Worm (Caenorhabditis elegans): Measurements from ENCODE around the gene Y69A2AR.51.
A peak's percentile ranks its signal among the peaks of the same experiment; 100 is the strongest.

Y69A2AR.51 gene

DNA sequence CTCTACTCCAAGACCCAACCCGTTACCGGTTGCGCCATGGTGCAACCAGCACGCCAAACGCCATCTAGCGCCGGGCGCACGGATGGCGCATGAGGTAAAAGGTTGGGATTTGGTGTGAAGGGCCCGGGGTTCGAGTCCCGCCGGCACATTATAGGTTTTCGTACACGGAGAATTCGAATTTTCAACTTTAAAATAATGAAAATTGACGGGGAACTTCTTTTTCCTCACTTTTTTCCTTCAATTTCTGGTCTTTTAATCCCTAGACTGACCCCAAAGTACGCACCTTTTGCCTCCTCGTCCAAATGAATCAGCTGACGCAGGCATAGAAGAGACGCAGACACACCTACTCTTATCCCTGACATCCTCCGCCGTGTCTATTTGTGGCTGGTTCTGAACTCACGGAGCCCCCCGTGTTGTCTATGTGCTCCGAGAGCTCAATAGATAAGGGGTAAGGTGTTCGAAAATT, 31.4 kb downstream of the Y69A2AR.51 start (continued):
- TF ChIP-seq ztf-18 (tag; optimal IDR thresholded peaks at IDR 0.05) = no peak
- TF ChIP-seq lag-1 (GFP tag; IDR thresholded peaks at IDR 0.05) = no peak
- TF ChIP-seq ztf-28 (GFP tag; IDR thresholded peaks at IDR 0.05) = no peak
- TF ChIP-seq zim-3 (tag; optimal IDR thresholded peaks at IDR 0.05) = no peak
- no peak for TF ChIP-seq lin-40 (tag; optimal IDR thresholded peaks at IDR 0.05)
- TF ChIP-seq dpl-1 (GFP tag; optimal IDR thresholded peaks at IDR 0.05) = no peak
- no peak for TF ChIP-seq T07F8.4 (tag; optimal IDR thresholded peaks at IDR 0.05)
- TF ChIP-seq ceh-91 (GFP tag; IDR thresholded peaks at IDR 0.05) = peak; percentile 46; the same call in 1 of the 2 replicates

DNA sequence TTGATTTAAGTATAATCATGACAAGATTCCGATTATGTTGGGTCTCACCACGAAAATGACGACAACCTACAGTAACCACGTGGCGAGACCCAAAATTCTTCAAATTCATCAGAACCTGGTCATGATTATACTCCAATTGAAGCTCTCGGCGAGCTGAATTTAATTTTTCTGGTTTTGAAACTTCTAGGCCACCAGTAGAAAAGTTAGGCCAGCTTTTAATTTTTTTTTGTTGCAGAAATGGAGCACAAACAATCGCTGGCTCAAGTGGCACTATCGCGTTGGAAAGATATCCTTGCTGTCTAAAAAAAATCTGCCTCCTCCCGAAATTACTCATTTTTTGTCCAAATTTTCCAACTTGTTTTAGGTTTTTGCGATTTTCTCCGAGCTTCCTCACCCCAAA, 34.4 kb downstream of the Y69A2AR.51 start:
- TF ChIP-seq nfya-2 (GFP tag; IDR thresholded peaks at IDR 0.05) (no peak), Y53F4B.3 (GFP tag; IDR thresholded peaks at IDR 0.05) (no peak), athp-1 (tag; optimal IDR thresholded peaks at IDR 0.05) (no peak), atf-7 (tag; optimal IDR thresholded peaks at IDR 0.05) (no peak), C17E4.6 (GFP tag; IDR thresholded peaks at IDR 0.05) (no peak), lin-35 (GFP tag; optimal IDR thresholded peaks at IDR 0.05) (no peak), B0336.3 (GFP tag; IDR thresholded peaks at IDR 0.05) (no peak), hlh-26 (GFP tag; conservative IDR thresholded peaks at IDR 0.05) (no peak), madf-10 (tag; optimal IDR thresholded peaks at IDR 0.05) (no peak)

DNA sequence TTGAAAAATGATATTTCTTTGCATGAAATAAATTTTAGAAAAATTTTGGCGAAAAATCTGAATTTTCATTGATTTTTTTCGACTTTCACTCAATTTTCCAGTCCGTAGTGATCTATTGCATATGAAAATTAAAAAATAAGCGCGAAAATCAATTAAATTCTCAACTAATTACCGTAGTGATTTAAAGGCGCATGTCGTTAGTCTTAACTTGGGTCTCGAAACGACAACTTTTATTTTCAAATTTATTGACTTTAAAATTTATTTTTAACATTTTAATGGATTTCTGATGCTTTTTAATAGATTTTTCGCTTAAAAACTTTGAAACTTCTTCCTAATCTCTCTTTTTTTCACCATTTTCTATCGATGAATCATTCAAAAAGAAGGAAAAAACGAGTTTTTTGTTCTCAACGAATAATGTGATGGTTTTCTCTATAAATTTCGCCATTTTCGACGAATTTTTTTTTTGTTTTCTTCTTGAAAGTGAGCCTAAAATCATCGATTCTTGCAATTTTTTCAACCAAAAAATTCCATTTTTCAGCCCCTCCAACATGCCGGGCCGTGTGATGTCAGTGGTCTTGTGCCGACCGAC, 35.4 kb downstream of the Y69A2AR.51 start, which contains the start of gene vamp-7:
TSS of gene vamp-7 (plus strand) at position 539 of the 589 bp plus-strand sequence.
- TF ChIP-seq snpc-4 (GFP tag; optimal IDR thresholded peaks at IDR 0.05) (no peak), snpc-4 (tag; optimal IDR thresholded peaks at IDR 0.05) (no peak), mel-28 (tag; optimal IDR thresholded peaks at IDR 0.05; ENCODE audit: borderline replicate concordance) (peak; percentile 37), pbrm-1 (GFP tag; IDR thresholded peaks at IDR 0.05) (peak; percentile 44; the same call in 1 of the 2 replicates), cebp-1 (GFP tag; IDR thresholded peaks at IDR 0.05) (no peak), cebp-1 (tag; optimal IDR thresholded peaks at IDR 0.05) (peak; percentile 42), Y53F4B.3 (GFP tag; IDR thresholded peaks at IDR 0.05) (no peak), tbx-9 (tag; optimal IDR thresholded peaks at IDR 0.05; ENCODE audit: borderline replicate concordance) (no peak), F49E8.2 (tag; optimal IDR thresholded peaks at IDR 0.05; ENCODE audit: insufficient read depth) (peak; percentile 55), nhr-120 (GFP tag; IDR thresholded peaks at IDR 0.05) (no peak), lin-54 (GFP tag; optimal IDR thresholded peaks at IDR 0.05) (peak; percentile 72), him-1 (tag; optimal IDR thresholded peaks at IDR 0.05) (peak; percentile 1), lsl-1 (GFP tag; optimal IDR thresholded peaks at IDR 0.05) (peak; percentile 89), efl-1 (GFP tag; optimal IDR thresholded peaks at IDR 0.05) (peak; percentile 78), madf-6 (GFP tag; IDR thresholded peaks at IDR 0.05) (peak; percentile 94), unc-62 (GFP tag; optimal IDR thresholded peaks at IDR 0.05) (no peak), Y95B8A.8 (GFP tag; IDR thresholded peaks at IDR 0.05) (no peak), dpl-1 (GFP tag; optimal IDR thresholded peaks at IDR 0.05) (peak; percentile 55), F37B4.10 (GFP tag; IDR thresholded peaks at IDR 0.05) (no peak), zfh-2 (GFP tag; conservative IDR thresholded peaks at IDR 0.05) (no peak), ztf-3 (GFP tag; optimal IDR thresholded peaks at IDR 0.05) (no peak), tbp1 (GFP tag; optimal IDR thresholded peaks at IDR 0.05) (peak; percentile 19), repo-1 (tag; optimal IDR thresholded peaks at IDR 0.05) (peak; percentile 45), dox-1 (GFP tag; IDR thresholded peaks at IDR 0.05) (no peak), attf-5 (GFP tag; optimal IDR thresholded peaks at IDR 0.05) (no peak), madf-8 (GFP tag; conservative IDR thresholded peaks at IDR 0.05) (peak; percentile 77), nhr-179 (tag; optimal IDR thresholded peaks at IDR 0.05) (no peak), snpc-1.3 (tag; optimal IDR thresholded peaks at IDR 0.05; ENCODE audit: insufficient read depth) (peak; percentile 51), madf-3 (GFP tag; IDR thresholded peaks at IDR 0.05) (peak; percentile 56; the same call in 1 of the 2 replicates), zim-3 (tag; optimal IDR thresholded peaks at IDR 0.05) (no peak), ztf-22 (GFP tag; optimal IDR thresholded peaks at IDR 0.05) (no peak), ceh-100 (GFP tag; IDR thresholded peaks at IDR 0.05) (no peak)
